Fruit fly (Drosophila melanogaster) whole organism, embryonic: Measurements from ENCODE around the gene CG3534.

Experiments
- CG11456 ChIP-seq: fragments of 200-800 bp; sonication (Bioruptor generic); IDR thresholded peaks from 3 replicates; pipeline ENCODE4 v1.3.6; 2022; ENCODE audit warnings: missing biosample characterization, missing genetic modification characterization
- CG31388 ChIP-seq: fragments of 200-800 bp; sonication (Bioruptor generic); optimal IDR thresholded peaks from 2 replicates; lab custom pipeline; 2016; ENCODE audit warnings: missing biosample characterization, missing genetic modification characterization
- CG34376 ChIP-seq: fragments of 200-800 bp; sonication (Bioruptor generic); optimal IDR thresholded peaks from 2 replicates; lab custom pipeline; 2018; ENCODE audit warnings: missing biosample characterization, mild to moderate bottlenecking, missing genetic modification characterization
- Side ChIP-seq: fragments of 200-800 bp; sonication (Bioruptor generic); optimal IDR thresholded peaks from 2 replicates; lab custom pipeline; 2016; ENCODE audit warnings: missing biosample characterization, missing genetic modification characterization
- bcd ChIP-seq: fragments of 200-800 bp; sonication (Bioruptor generic); optimal IDR thresholded peaks from 2 replicates; lab custom pipeline; 2017; ENCODE audit warnings: missing biosample characterization, mild to moderate bottlenecking, missing genetic modification characterization
- hkb ChIP-seq, 2 experiments: fragments of 200-800 bp in 1 of 2; fragments of >200 bp in 1 of 2; sonication (Bioruptor generic) in 1 of 2; IDR thresholded peaks in 1 of 2; optimal IDR thresholded peaks in 1 of 2; 2 replicates each; pipeline versions ENCODE4 v1.3.6 to Lab custom; 2017 to 2022; ENCODE audit warnings: missing biosample characterization in 1 of 2, missing genetic modification characterization in 1 of 2
- mirr ChIP-seq: fragments of 200-800 bp; sonication (Bioruptor generic); optimal IDR thresholded peaks from 3 replicates; lab custom pipeline; 2018; ENCODE audit warnings: missing biosample characterization, mild to moderate bottlenecking, missing genetic modification characterization
- pzg ChIP-seq: fragments of 200-800 bp; sonication (Bioruptor generic); optimal IDR thresholded peaks from 3 replicates; lab custom pipeline; 2018; ENCODE audit warnings: missing biosample characterization, mild to moderate bottlenecking, missing genetic modification characterization, moderate library complexity
- sna ChIP-seq: fragments of 200-800 bp; sonication (Bioruptor generic); IDR thresholded peaks from 2 replicates; pipeline ENCODE4 v1.3.6; 2022; ENCODE audit warnings: missing biosample characterization, missing genetic modification characterization; ENCODE audit not compliant: partially characterized antibody

dm6 chr3R:16987220-16987923 is 8.9 kb upstream of the CG3534 start, which contains the start of gene CG18622:
- TF ChIP-seq CG11456 (GFP tag; lab: Robert Waterston, UW) (no peak; the same call in 2 of the 3 replicates), mirr (GFP tag; lab: Kevin White, UChicago) (peak; percentile 75), bcd (GFP tag; lab: Kevin White, UChicago) (no peak), pzg (GFP tag; lab: Kevin White, UChicago) (no peak), CG34376 (GFP tag; lab: Kevin White, UChicago) (peak; percentile 67), hkb (optimal IDR thresholded peaks at IDR 0.05; lab: Kevin White, UChicago) (no peak), hkb (GFP tag; IDR thresholded peaks at IDR 0.05; lab: Robert Waterston, UW) (no peak; the same call in 1 of the 2 replicates), Side (GFP tag; lab: Kevin White, UChicago) (no peak), CG31388 (no peak), sna (GFP tag; lab: Robert Waterston, UW) (no peak; the same call in 1 of the 2 replicates)
